Worm (Caenorhabditis elegans) whole organism, L2 larva: Measurements from ENCODE around the gene scl-8.

Source experiments
- C34F6.9 ChIP-seq: fragments of 150-350 bp; optimal IDR thresholded peaks from 2 replicates; lab custom pipeline; 2014; ENCODE audit warnings: missing biosample characterization, missing genetic modification characterization
- F13H6.1 ChIP-seq: sonication (generic microtip); optimal IDR thresholded peaks from 2 replicates; lab custom pipeline; 2016; ENCODE audit warnings: missing genetic modification characterization, missing compliant biosample characterization
- R02D3.7 ChIP-seq: fragments of 150-350 bp; optimal IDR thresholded peaks from 2 replicates; lab custom pipeline; 2014; ENCODE audit warnings: missing biosample characterization, missing genetic modification characterization
- Y55F3AM.14 ChIP-seq: fragments of 200-800 bp; sonication (Bioruptor generic); optimal IDR thresholded peaks from 2 replicates; lab custom pipeline; 2018; ENCODE audit warnings: mild to moderate bottlenecking, missing genetic modification characterization, missing compliant biosample characterization
- ZK546.5 ChIP-seq: sonication (generic microtip); optimal IDR thresholded peaks from 2 replicates; lab custom pipeline; 2017; ENCODE audit warnings: missing biosample characterization, missing genetic modification characterization
- alr-1 ChIP-seq: fragments of 150-350 bp; optimal IDR thresholded peaks from 2 replicates; lab custom pipeline; 2014; ENCODE audit warnings: missing biosample characterization, missing genetic modification characterization
- aly-2 ChIP-seq: fragments of 150-350 bp; optimal IDR thresholded peaks from 2 replicates; lab custom pipeline; 2014; ENCODE audit warnings: missing biosample characterization, missing genetic modification characterization
- ama-1 ChIP-seq: fragments of 150-350 bp; optimal IDR thresholded peaks from 2 replicates; lab custom pipeline; 2018; ENCODE audit warnings: inconsistent platforms
- blmp-1 ChIP-seq: sonication (generic microtip); optimal IDR thresholded peaks from 2 replicates; lab custom pipeline; 2017; ENCODE audit warnings: missing genetic modification characterization, mild to moderate bottlenecking, missing compliant biosample characterization, antibody characterized with exemption, moderate library complexity; ENCODE audit not compliant: insufficient read depth
- ceh-82 ChIP-seq: fragments of 150-350 bp; optimal IDR thresholded peaks from 2 replicates; lab custom pipeline; 2014; ENCODE audit warnings: missing biosample characterization, missing genetic modification characterization
- crh-2 ChIP-seq: sonication (generic microtip); optimal IDR thresholded peaks from 2 replicates; lab custom pipeline; 2017; ENCODE audit warnings: missing biosample characterization, missing genetic modification characterization
- dmd-4 ChIP-seq: sonication (generic microtip); optimal IDR thresholded peaks from 2 replicates; lab custom pipeline; 2017; ENCODE audit warnings: missing biosample characterization, missing genetic modification characterization
- egl-27 ChIP-seq: sonication (generic microtip); optimal IDR thresholded peaks from 3 replicates; lab custom pipeline; 2017; ENCODE audit warnings: missing biosample characterization, missing genetic modification reagents, missing genetic modification characterization
- elt-1 ChIP-seq: fragments of 150-350 bp; optimal IDR thresholded peaks from 2 replicates; lab custom pipeline; 2014; ENCODE audit warnings: missing biosample characterization, missing genetic modification characterization
- elt-3 ChIP-seq: sonication (generic microtip); optimal IDR thresholded peaks from 2 replicates; lab custom pipeline; 2017; ENCODE audit warnings: missing biosample characterization, missing genetic modification characterization
- fos-1 ChIP-seq: fragments of 150-350 bp; optimal IDR thresholded peaks from 2 replicates; lab custom pipeline; 2014; ENCODE audit warnings: missing biosample characterization, missing genetic modification characterization
- gmeb-1 ChIP-seq: fragments of 150-350 bp; optimal IDR thresholded peaks from 2 replicates; lab custom pipeline; 2014; ENCODE audit warnings: missing biosample characterization, missing genetic modification characterization
- lin-11 ChIP-seq: fragments of 150-350 bp; sonication (generic microtip); optimal IDR thresholded peaks from 2 replicates; lab custom pipeline; 2014; ENCODE audit warnings: missing biosample characterization, missing genetic modification characterization, inconsistent platforms, mixed read lengths
- lsy-2 ChIP-seq, 2 experiments: fragments of 150-350 bp in 1 of 2; sonication (generic microtip) in 1 of 2; optimal IDR thresholded peaks; 2 replicates each; lab custom pipeline; 2014 to 2017; ENCODE audit warnings: missing biosample characterization in 2 of 2, missing genetic modification characterization in 2 of 2
- mab-5 ChIP-seq: fragments of 150-350 bp; optimal IDR thresholded peaks from 2 replicates; lab custom pipeline; 2014; ENCODE audit warnings: missing biosample characterization, missing genetic modification characterization
- mbf-1 ChIP-seq: sonication (generic microtip); optimal IDR thresholded peaks from 2 replicates; lab custom pipeline; 2017; ENCODE audit warnings: missing biosample characterization, missing genetic modification characterization
- mdl-1 ChIP-seq, 2 experiments: fragments of 150-350 bp in 1 of 2; sonication (generic microtip) in 1 of 2; optimal IDR thresholded peaks; 2 replicates each; lab custom pipeline; 2017; ENCODE audit warnings: missing biosample characterization in 2 of 2, missing genetic modification characterization in 2 of 2
- nhr-10 ChIP-seq: sonication (generic microtip); optimal IDR thresholded peaks from 2 replicates; lab custom pipeline; 2017; ENCODE audit warnings: missing biosample characterization, missing genetic modification characterization
- nhr-11 ChIP-seq: fragments of 150-350 bp; optimal IDR thresholded peaks from 2 replicates; lab custom pipeline; 2014; ENCODE audit warnings: missing biosample characterization, missing genetic modification characterization
- nhr-12 ChIP-seq: fragments of 150-350 bp; optimal IDR thresholded peaks from 2 replicates; lab custom pipeline; 2014; ENCODE audit warnings: missing biosample characterization, missing genetic modification characterization
- nhr-129 ChIP-seq: fragments of 150-350 bp; optimal IDR thresholded peaks from 2 replicates; lab custom pipeline; 2014; ENCODE audit warnings: missing biosample characterization, missing genetic modification characterization
- nhr-21 ChIP-seq: fragments of 150-350 bp; optimal IDR thresholded peaks from 2 replicates; lab custom pipeline; 2014; ENCODE audit warnings: missing biosample characterization, missing genetic modification characterization
- nhr-237 ChIP-seq: fragments of 150-350 bp; optimal IDR thresholded peaks from 2 replicates; lab custom pipeline; 2014; ENCODE audit warnings: missing biosample characterization, missing genetic modification characterization
- nhr-25 ChIP-seq: fragments of 150-350 bp; sonication (generic microtip); optimal IDR thresholded peaks from 3 replicates; lab custom pipeline; 2014; ENCODE audit warnings: missing biosample characterization, missing genetic modification characterization
- nhr-6 ChIP-seq: fragments of 150-350 bp; optimal IDR thresholded peaks from 2 replicates; lab custom pipeline; 2014; ENCODE audit warnings: missing biosample characterization, missing genetic modification characterization
- nhr-77 ChIP-seq: fragments of 150-350 bp; optimal IDR thresholded peaks from 2 replicates; lab custom pipeline; 2014; ENCODE audit warnings: missing biosample characterization, missing genetic modification characterization
- sma-3 ChIP-seq: sonication (generic microtip); optimal IDR thresholded peaks from 2 replicates; lab custom pipeline; 2016; ENCODE audit warnings: missing genetic modification reagents, missing genetic modification characterization, missing compliant biosample characterization
- sma-9 ChIP-seq, 2 experiments: fragments of 150-350 bp in 1 of 2; sonication (generic microtip) in 1 of 2; optimal IDR thresholded peaks; 2 replicates each; lab custom pipeline; 2014 to 2016; ENCODE audit warnings: missing genetic modification characterization in 2 of 2, mild to moderate bottlenecking in 1 of 2, missing biosample characterization in 1 of 2, missing compliant biosample characterization in 1 of 2, missing genetic modification reagents in 1 of 2, moderate library complexity in 1 of 2
- snpc-4 ChIP-seq: fragments of 150-350 bp; optimal IDR thresholded peaks from 2 replicates; lab custom pipeline; 2014; ENCODE audit warnings: missing biosample characterization, missing genetic modification characterization
- unc-39 ChIP-seq: fragments of 150-350 bp; optimal IDR thresholded peaks from 2 replicates; lab custom pipeline; 2014; ENCODE audit warnings: missing biosample characterization, missing genetic modification characterization
- unc-62 ChIP-seq: fragments of 150-350 bp; optimal IDR thresholded peaks from 2 replicates; lab custom pipeline; 2014; ENCODE audit warnings: missing biosample characterization, missing genetic modification reagents, missing genetic modification characterization
- zag-1 ChIP-seq: fragments of 150-350 bp; optimal IDR thresholded peaks from 2 replicates; lab custom pipeline; 2014; ENCODE audit warnings: missing biosample characterization, missing genetic modification characterization
- ztf-1 ChIP-seq: fragments of 200-800 bp; sonication (Bioruptor generic); conservative IDR thresholded peaks from 2 replicates; pipeline ENCODE4 v1.3.6; 2022; ENCODE audit warnings: missing genetic modification characterization, missing compliant biosample characterization
- ztf-11 ChIP-seq: sonication (generic microtip); optimal IDR thresholded peaks from 2 replicates; lab custom pipeline; 2017; ENCODE audit warnings: missing biosample characterization, missing genetic modification characterization
- ztf-4 ChIP-seq: fragments of 150-350 bp; optimal IDR thresholded peaks from 2 replicates; lab custom pipeline; 2014; ENCODE audit warnings: missing biosample characterization, missing genetic modification characterization

Gene scl-8

ce11 chrIV:13100415-13100814 is 28.9 kb downstream of the scl-8 start, which contains the start of gene fask-1:
Gene fask-1, plus strand, starts transcription at chrIV:13100715.
- no peak for TF ChIP-seq ztf-1 (GFP tag; lab: Robert Waterston, UW)
- TF ChIP-seq aly-2 (tag; lab: Kevin White, UChicago) = no peak
- TF ChIP-seq nhr-10 = no peak
- TF ChIP-seq snpc-4 (tag; lab: Kevin White, UChicago) = no peak
- no peak for TF ChIP-seq ztf-4 (tag; lab: Kevin White, UChicago)
- TF ChIP-seq Y55F3AM.14 = no peak
- no peak for TF ChIP-seq lin-11 (tag; lab: Kevin White, UChicago)
- no peak for TF ChIP-seq blmp-1 (tag; lab: Kevin White, UChicago)
- no peak for TF ChIP-seq egl-27 (tag; lab: Kevin White, UChicago)
- no peak for TF ChIP-seq ceh-82 (tag; lab: Kevin White, UChicago)
- TF ChIP-seq ztf-11 (tag; lab: Kevin White, UChicago) = no peak
- TF ChIP-seq, all 48 proteins: peak for 0

ce11 chrIV:13104900-13105299 is 33.4 kb downstream of the scl-8 start, which contains the start of gene rde-11:
Gene rde-11, plus strand, starts transcription at chrIV:13105200.
- no peak for TF ChIP-seq nhr-6 (tag; lab: Kevin White, UChicago)
- TF ChIP-seq nhr-129 = no peak
- TF ChIP-seq nhr-237 (tag; lab: Kevin White, UChicago) = no peak
- TF ChIP-seq fos-1 = no peak
- no peak for TF ChIP-seq gmeb-1 (tag; lab: Kevin White, UChicago)
- TF ChIP-seq egl-27 (tag; lab: Kevin White, UChicago) = no peak

- TF ChIP-seq nhr-10 (no peak), mbf-1 (no peak), nhr-12 (no peak), nhr-129 (no peak), R02D3.7 (tag; lab: Kevin White, UChicago) (no peak), C34F6.9 (tag; lab: Kevin White, UChicago) (no peak), unc-39 (tag; lab: Kevin White, UChicago) (no peak), lsy-2 (tag; optimal IDR thresholded peaks at IDR 0.05; lab: Kevin White, UChicago) (no peak), nhr-77 (tag; lab: Kevin White, UChicago) (no peak), elt-1 (tag; lab: Kevin White, UChicago) (no peak), mdl-1 (tag; optimal IDR thresholded peaks at IDR 0.05; lab: Kevin White, UChicago) (no peak), dmd-4 (tag; lab: Kevin White, UChicago) (no peak), ZK546.5 (no peak), lin-11 (tag; lab: Kevin White, UChicago) (no peak)
Observed at ce11 chrIV:13107359-13107758, 35.8 kb downstream of the scl-8 start, which contains the start of gene B0564.2. Gene B0564.2, plus strand, starts transcription at chrIV:13107659.

- TF ChIP-seq ztf-11 (tag; lab: Kevin White, UChicago) (no peak), ama-1 (lab: Kevin White, UChicago) (no peak), nhr-129 (no peak), alr-1 (tag; lab: Kevin White, UChicago) (no peak), nhr-11 (no peak), lin-11 (tag; lab: Kevin White, UChicago) (no peak), nhr-77 (tag; lab: Kevin White, UChicago) (no peak), ztf-1 (GFP tag; lab: Robert Waterston, UW) (no peak), elt-3 (no peak), nhr-25 (tag; lab: Kevin White, UChicago) (no peak), dmd-4 (tag; lab: Kevin White, UChicago) (no peak), unc-62 (GFP tag; lab: Kevin White, UChicago) (no peak), gmeb-1 (tag; lab: Kevin White, UChicago) (no peak), nhr-21 (tag; lab: Kevin White, UChicago) (no peak), mab-5 (tag; lab: Kevin White, UChicago) (no peak)
Observed at ce11 chrIV:13108430-13108829, 36.9 kb downstream of the scl-8 start.

- no peak for TF ChIP-seq lin-11 (tag; lab: Kevin White, UChicago)
- TF ChIP-seq elt-3 = no peak
- peak; percentile 26 for TF ChIP-seq blmp-1 (tag; lab: Kevin White, UChicago)
- no peak for TF ChIP-seq F13H6.1 (tag; lab: Kevin White, UChicago)
- no peak for TF ChIP-seq R02D3.7 (tag; lab: Kevin White, UChicago)
- peak; percentile 26 for TF ChIP-seq crh-2
- no peak for TF ChIP-seq gmeb-1 (tag; lab: Kevin White, UChicago)
- TF ChIP-seq sma-3 = peak; percentile 56
- TF ChIP-seq sma-9 (GFP tag; optimal IDR thresholded peaks at IDR 0.05; lab: Kevin White, UChicago) = peak; percentile 82
- TF ChIP-seq sma-9 (tag; optimal IDR thresholded peaks at IDR 0.05; lab: Kevin White, UChicago) = no peak
- no peak for TF ChIP-seq zag-1 (tag; lab: Kevin White, UChicago)
- TF ChIP-seq dmd-4 (tag; lab: Kevin White, UChicago) = no peak
- TF ChIP-seq elt-1 (tag; lab: Kevin White, UChicago) = no peak
- TF ChIP-seq unc-62 (GFP tag; lab: Kevin White, UChicago) = no peak
- peak; percentile 5 for TF ChIP-seq nhr-129
- TF ChIP-seq nhr-21 (tag; lab: Kevin White, UChicago) = peak; percentile 74
- TF ChIP-seq ZK546.5 = no peak
- no peak for TF ChIP-seq fos-1
Observed at ce11 chrIV:13109751-13110150, 38.2 kb downstream of the scl-8 start, which contains the start of gene best-1. Gene best-1, minus strand, starts transcription at chrIV:13109779.
